Worm (Caenorhabditis elegans) whole organism, mixed stage, embryonic: ENCODE results near the gene hint-3.

Source experiments
- cnd-1 ChIP-seq: fragments of 200-800 bp; sonication (Bioruptor generic); optimal IDR thresholded peaks from 2 replicates; lab custom pipeline; 2018; ENCODE audit warnings: mild to moderate bottlenecking, missing genetic modification characterization, missing compliant biosample characterization
- lin-13 ChIP-seq: fragments of 150-350 bp; optimal IDR thresholded peaks from 2 replicates; lab custom pipeline; 2014; ENCODE audit warnings: missing biosample characterization, missing genetic modification characterization
- lin-32 ChIP-seq: fragments of 200-800 bp; sonication (Bioruptor generic); optimal IDR thresholded peaks from 2 replicates; lab custom pipeline; 2018; ENCODE audit warnings: mild to moderate bottlenecking, missing genetic modification characterization, missing compliant biosample characterization
- mab-5 ChIP-seq: fragments of 150-350 bp; optimal IDR thresholded peaks from 2 replicates; lab custom pipeline; 2014; ENCODE audit warnings: missing biosample characterization, missing genetic modification characterization
- nhr-12 ChIP-seq: fragments of 150-350 bp; optimal IDR thresholded peaks from 2 replicates; lab custom pipeline; 2014; ENCODE audit warnings: missing biosample characterization, missing genetic modification characterization
- nhr-237 ChIP-seq: fragments of 150-350 bp; optimal IDR thresholded peaks from 2 replicates; lab custom pipeline; 2014; ENCODE audit warnings: missing biosample characterization, missing genetic modification characterization
- nhr-28 ChIP-seq: fragments of 150-350 bp; optimal IDR thresholded peaks from 2 replicates; lab custom pipeline; 2014; ENCODE audit warnings: missing biosample characterization, missing genetic modification characterization
- nhr-76 ChIP-seq: sonication (generic microtip); optimal IDR thresholded peaks from 2 replicates; lab custom pipeline; 2017; ENCODE audit warnings: missing biosample characterization, missing genetic modification characterization
- pha-4 ChIP-seq: fragments of 150-350 bp; optimal IDR thresholded peaks from 2 replicates; lab custom pipeline; 2018; ENCODE audit warnings: missing biosample characterization, missing genetic modification reagents, missing genetic modification characterization
- sem-2 ChIP-seq: fragments of 200-800 bp; sonication (Bioruptor generic); optimal IDR thresholded peaks from 2 replicates; lab custom pipeline; 2018; ENCODE audit warnings: mild to moderate bottlenecking, missing genetic modification characterization, missing compliant biosample characterization
- snpc-4 ChIP-seq: fragments of 150-350 bp; optimal IDR thresholded peaks from 2 replicates; lab custom pipeline; 2014; ENCODE audit warnings: missing biosample characterization, missing genetic modification characterization
- unc-120 ChIP-seq: sonication (generic microtip); optimal IDR thresholded peaks from 2 replicates; lab custom pipeline; 2017; ENCODE audit warnings: missing genetic modification characterization, missing compliant biosample characterization; ENCODE audit not compliant: poor library complexity, severe bottlenecking
- unc-62 ChIP-seq: fragments of 150-350 bp; optimal IDR thresholded peaks from 2 replicates; lab custom pipeline; 2014; ENCODE audit warnings: missing biosample characterization, missing genetic modification reagents, missing genetic modification characterization
- zip-8 ChIP-seq: fragments of 150-350 bp; optimal IDR thresholded peaks from 2 replicates; lab custom pipeline; 2014; ENCODE audit warnings: missing biosample characterization, missing genetic modification characterization

DNA sequence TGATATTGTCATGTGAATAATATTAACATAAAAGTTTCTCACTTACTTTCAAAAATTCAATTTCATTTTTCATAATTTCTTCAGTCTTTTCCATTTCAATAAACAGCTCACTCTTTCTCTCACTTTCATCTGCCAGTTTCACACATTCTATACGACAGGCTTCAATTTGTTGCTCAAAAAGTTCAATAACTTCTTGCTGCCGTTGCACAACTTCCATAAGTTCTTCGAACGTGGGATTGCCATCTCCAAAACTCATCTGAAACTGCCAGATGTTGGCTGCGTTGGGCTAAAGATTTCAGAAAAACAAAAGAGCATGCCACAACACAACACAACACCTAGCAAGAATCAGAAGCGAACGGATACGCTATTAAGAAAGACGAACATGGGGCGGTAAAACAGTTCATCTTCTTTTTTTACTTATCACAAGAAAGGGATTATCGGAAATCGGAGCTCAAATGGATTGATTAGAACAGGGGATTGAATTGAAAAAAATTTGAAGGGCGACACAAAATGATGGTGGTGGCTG, 27.0 kb upstream of the hint-3 start:
- no peak for TF ChIP-seq lin-32
- TF ChIP-seq nhr-28: no peak
- TF ChIP-seq nhr-237 (tag; lab: Kevin White, UChicago): no peak
- TF ChIP-seq sem-2 (GFP tag; lab: Kevin White, UChicago): no peak
- TF ChIP-seq zip-8 (tag; lab: Kevin White, UChicago): no peak
- TF ChIP-seq cnd-1: no peak
- TF ChIP-seq pha-4 (tag; lab: Kevin White, UChicago): no peak
- TF ChIP-seq unc-62 (GFP tag; lab: Kevin White, UChicago): no peak
- no peak for TF ChIP-seq nhr-76
- TF ChIP-seq snpc-4 (tag; lab: Kevin White, UChicago): no peak
- no peak for TF ChIP-seq nhr-12 (tag; lab: Kevin White, UChicago)
- no peak for TF ChIP-seq lin-13 (tag; lab: Kevin White, UChicago)
- no peak for TF ChIP-seq unc-120 (tag; lab: Kevin White, UChicago)
- no peak for TF ChIP-seq mab-5
